Fruit fly (Drosophila melanogaster) whole organism, pupa: ENCODE results near the gene Nubp1.

ENCODE experiments used
- CG12605 ChIP-seq: fragments of 200-800 bp; sonication (Bioruptor generic); IDR thresholded peaks from 2 replicates; pipeline ENCODE4 v1.3.6; 2022; ENCODE audit warnings: missing biosample characterization, missing genetic modification characterization
- CG32121 ChIP-seq: fragments of 200-800 bp; sonication (Bioruptor generic); IDR thresholded peaks from 2 replicates; pipeline ENCODE4 v1.3.6; 2022; ENCODE audit warnings: missing biosample characterization, missing genetic modification characterization
- CG34367 ChIP-seq: fragments of 200-800 bp; sonication (Bioruptor generic); optimal IDR thresholded peaks from 2 replicates; lab custom pipeline; 2018; ENCODE audit warnings: missing biosample characterization, mild to moderate bottlenecking, missing genetic modification characterization
- CG8301 ChIP-seq: fragments of 200-800 bp; sonication (Bioruptor generic); optimal IDR thresholded peaks from 2 replicates; lab custom pipeline; 2018; ENCODE audit warnings: missing biosample characterization, mild to moderate bottlenecking, missing genetic modification characterization
- CG9948 ChIP-seq: fragments of 200-800 bp; sonication (Bioruptor generic); optimal IDR thresholded peaks from 2 replicates; lab custom pipeline; 2018; ENCODE audit warnings: missing biosample characterization, mild to moderate bottlenecking, missing genetic modification characterization, moderate library complexity
- EcR ChIP-seq: fragments of 200-800 bp; sonication (Bioruptor generic); optimal IDR thresholded peaks from 3 replicates; lab custom pipeline; 2019; ENCODE audit warnings: missing biosample characterization, missing genetic modification characterization, mild to moderate bottlenecking, moderate library complexity, missing genetic modification reagents
- Pif1A ChIP-seq: fragments of 200-800 bp; sonication (Bioruptor generic); optimal IDR thresholded peaks from 3 replicates; lab custom pipeline; 2016; ENCODE audit warnings: missing biosample characterization, missing genetic modification characterization
- gl ChIP-seq: fragments of 200-800 bp; sonication (Bioruptor generic); optimal IDR thresholded peaks from 2 replicates; lab custom pipeline; 2018; ENCODE audit warnings: missing biosample characterization, mild to moderate bottlenecking, missing genetic modification characterization
- rn ChIP-seq: fragments of 200-800 bp; sonication (Bioruptor generic); IDR thresholded peaks from 2 replicates; pipeline ENCODE4 v1.3.6; 2022; ENCODE audit warnings: missing biosample characterization, missing genetic modification characterization

DNA sequence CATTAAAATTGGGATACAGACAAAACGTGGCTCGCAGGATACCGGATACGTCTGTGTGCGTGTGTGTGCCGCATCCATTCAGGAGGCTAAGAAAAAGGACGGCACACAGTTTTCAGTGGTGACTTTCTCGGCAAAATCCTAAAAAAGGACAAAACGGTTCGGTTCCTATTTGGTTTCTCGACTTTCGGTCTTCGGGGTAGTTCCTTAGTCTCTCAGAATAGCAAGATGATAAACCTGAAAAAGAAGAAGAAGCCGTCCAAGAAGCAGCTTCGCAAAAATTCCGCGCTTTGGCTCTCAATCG, 46.8 kb upstream of the Nubp1 start:
- TF ChIP-seq CG9948 (tag; lab: Kevin White, UChicago) (no peak), EcR (GFP tag; lab: Kevin White, UChicago) (no peak), Pif1A (no peak), gl (tag; lab: Kevin White, UChicago) (no peak), CG34367 (tag; lab: Kevin White, UChicago) (no peak), CG32121 (GFP tag; lab: Robert Waterston, UW) (no peak), rn (no peak), CG8301 (tag; lab: Kevin White, UChicago) (no peak), CG12605 (GFP tag; lab: Robert Waterston, UW) (no peak)
